Fruit fly (Drosophila melanogaster) whole organism, embryonic: ENCODE results near the gene CG7320.

Experiments
- Abd-B ChIP-seq: fragments of 200-800 bp; sonication (Bioruptor generic); optimal IDR thresholded peaks from 2 replicates; lab custom pipeline; 2018; ENCODE audit warnings: missing biosample characterization, mild to moderate bottlenecking, missing genetic modification characterization, moderate library complexity
- Atf-2 ChIP-seq: fragments of 200-800 bp; sonication (Bioruptor generic); optimal IDR thresholded peaks from 2 replicates; lab custom pipeline; 2016; ENCODE audit warnings: missing biosample characterization, missing genetic modification characterization
- Atf6 ChIP-seq: fragments of 200-800 bp; sonication (Bioruptor generic); IDR thresholded peaks from 2 replicates; pipeline ENCODE4 v1.3.6; 2022; ENCODE audit warnings: missing biosample characterization, missing genetic modification characterization
- CG10543 ChIP-seq: fragments of 200-800 bp; sonication (Bioruptor generic); optimal IDR thresholded peaks from 3 replicates; lab custom pipeline; 2017; ENCODE audit warnings: missing biosample characterization, mild to moderate bottlenecking, missing genetic modification characterization, moderate library complexity
- CG11560 ChIP-seq: fragments of 200-800 bp; sonication (Bioruptor generic); IDR thresholded peaks from 3 replicates; pipeline ENCODE4 v1.3.6; 2022; ENCODE audit warnings: missing biosample characterization, missing genetic modification characterization
- CG12104 ChIP-seq: fragments of 200-800 bp; sonication (Bioruptor generic); optimal IDR thresholded peaks from 3 replicates; lab custom pipeline; 2016; ENCODE audit warnings: missing biosample characterization, missing genetic modification characterization
- CG12219 ChIP-seq: fragments of 200-800 bp; sonication (Bioruptor generic); optimal IDR thresholded peaks from 3 replicates; lab custom pipeline; 2018; ENCODE audit warnings: missing biosample characterization, mild to moderate bottlenecking, missing genetic modification characterization
- CG12942 ChIP-seq: fragments of 200-800 bp; sonication (Bioruptor generic); optimal IDR thresholded peaks from 3 replicates; lab custom pipeline; 2016; ENCODE audit warnings: missing biosample characterization, missing genetic modification characterization
- CG13424 ChIP-seq: fragments of 200-800 bp; sonication (Bioruptor generic); optimal IDR thresholded peaks from 2 replicates; lab custom pipeline; 2019; ENCODE audit warnings: missing biosample characterization, mild to moderate bottlenecking, missing genetic modification characterization, moderate library complexity
- CG17829 ChIP-seq: fragments of 200-800 bp; optimal IDR thresholded peaks from 2 replicates; lab custom pipeline; 2019; ENCODE audit warnings: missing biosample characterization, mild to moderate bottlenecking, missing genetic modification characterization, moderate library complexity
- CG3726 ChIP-seq: fragments of 200-800 bp; sonication (Bioruptor generic); IDR thresholded peaks from 3 replicates; pipeline ENCODE4, ENCODE4 v1.3.6; 2022; ENCODE audit warnings: missing biosample characterization, missing genetic modification characterization
- CG3847 ChIP-seq: fragments of 200-800 bp; sonication (Bioruptor generic); IDR thresholded peaks from 2 replicates; pipeline ENCODE4 v1.3.6; 2022; ENCODE audit warnings: missing biosample characterization, missing genetic modification characterization
- CG5180 ChIP-seq: fragments of 200-800 bp; sonication (Bioruptor generic); optimal IDR thresholded peaks from 3 replicates; lab custom pipeline; 2017; ENCODE audit warnings: missing biosample characterization, missing genetic modification characterization, mild to moderate bottlenecking, moderate library complexity, missing genetic modification reagents
- CG6175 ChIP-seq: fragments of 200-800 bp; sonication (Bioruptor generic); IDR thresholded peaks from 3 replicates; pipeline ENCODE4 v1.3.6; 2022; ENCODE audit warnings: missing biosample characterization, missing genetic modification characterization
- CG7963 ChIP-seq: fragments of 200-800 bp; sonication (Bioruptor generic); IDR thresholded peaks from 3 replicates; pipeline ENCODE4 v1.3.6; 2022; ENCODE audit warnings: missing biosample characterization, missing genetic modification characterization; ENCODE audit not compliant: partially characterized antibody
- CG8765 ChIP-seq: fragments of 200-800 bp; sonication (Bioruptor generic); IDR thresholded peaks from 2 replicates; pipeline ENCODE4 v1.3.6; 2022; ENCODE audit warnings: missing biosample characterization, missing genetic modification characterization
- CG8924 ChIP-seq: fragments of 200-800 bp; optimal IDR thresholded peaks from 3 replicates; lab custom pipeline; 2019; ENCODE audit warnings: missing biosample characterization, mild to moderate bottlenecking, missing genetic modification characterization, moderate library complexity
- CG9727 ChIP-seq: fragments of 200-800 bp; sonication (Bioruptor generic); optimal IDR thresholded peaks from 3 replicates; lab custom pipeline; 2017; ENCODE audit warnings: missing biosample characterization, mild to moderate bottlenecking, missing genetic modification characterization
- Dip3 ChIP-seq: fragments of 200-800 bp; sonication (Bioruptor generic); optimal IDR thresholded peaks from 3 replicates; lab custom pipeline; 2016; ENCODE audit warnings: missing biosample characterization, missing genetic modification characterization
- Ets97D ChIP-seq: fragments of 200-800 bp; sonication (Bioruptor generic); optimal IDR thresholded peaks from 3 replicates; lab custom pipeline; 2016; ENCODE audit warnings: missing biosample characterization, missing genetic modification characterization
- Gug ChIP-seq: fragments of 200-800 bp; sonication (Bioruptor generic); IDR thresholded peaks from 4 replicates; pipeline ENCODE4 v1.3.6; 2022; ENCODE audit warnings: missing biosample characterization, missing genetic modification characterization
- HLH3B ChIP-seq: fragments of 200-800 bp; sonication (Bioruptor generic); IDR thresholded peaks from 2 replicates; pipeline ENCODE4 v1.3.6; 2022; ENCODE audit warnings: missing biosample characterization, missing genetic modification characterization
- HLHmδ ChIP-seq: fragments of 200-800 bp; sonication (Bioruptor generic); optimal IDR thresholded peaks from 2 replicates; lab custom pipeline; 2018; ENCODE audit warnings: missing biosample characterization, mild to moderate bottlenecking, missing genetic modification characterization, moderate library complexity
- Hand ChIP-seq: fragments of 200-800 bp; sonication (Bioruptor generic); optimal IDR thresholded peaks from 2 replicates; lab custom pipeline; 2017; ENCODE audit warnings: mild to moderate bottlenecking, missing biosample characterization, missing genetic modification reagents, missing genetic modification characterization
- Max ChIP-seq: fragments of 200-800 bp; sonication (Bioruptor generic); optimal IDR thresholded peaks from 2 replicates; lab custom pipeline; 2016; ENCODE audit warnings: missing biosample characterization, mild to moderate bottlenecking, missing genetic modification characterization
- Meics ChIP-seq: fragments of 200-800 bp; sonication (Bioruptor generic); optimal IDR thresholded peaks from 2 replicates; lab custom pipeline; 2017; ENCODE audit warnings: missing biosample characterization, mild to moderate bottlenecking, missing genetic modification characterization
- Mes4 ChIP-seq: fragments of 200-800 bp; sonication (Bioruptor generic); optimal IDR thresholded peaks from 2 replicates; lab custom pipeline; 2016; ENCODE audit warnings: missing biosample characterization, missing genetic modification characterization
- NC2β ChIP-seq: fragments of 200-800 bp; sonication (Bioruptor generic); optimal IDR thresholded peaks from 2 replicates; lab custom pipeline; 2016; ENCODE audit warnings: missing biosample characterization, missing genetic modification characterization
- Rfx ChIP-seq: fragments of 200-800 bp; sonication (Bioruptor generic); IDR thresholded peaks from 2 replicates; pipeline ENCODE4 v1.3.6; 2022; ENCODE audit warnings: missing biosample characterization, missing genetic modification characterization
- Vsx1 ChIP-seq: fragments of 200-800 bp; sonication (Bioruptor generic); optimal IDR thresholded peaks from 2 replicates; lab custom pipeline; 2017; ENCODE audit warnings: missing biosample characterization, mild to moderate bottlenecking, missing genetic modification characterization, missing genetic modification reagents
- chinmo ChIP-seq: fragments of 200-800 bp; sonication (Bioruptor generic); IDR thresholded peaks from 4 replicates; pipeline ENCODE4 v1.3.6; 2022; ENCODE audit warnings: missing biosample characterization, missing genetic modification characterization; ENCODE audit not compliant: partially characterized antibody
- chm ChIP-seq: fragments of 200-800 bp; sonication (Bioruptor generic); IDR thresholded peaks from 2 replicates; pipeline ENCODE4 v1.3.6; 2022; ENCODE audit warnings: missing biosample characterization, missing genetic modification characterization
- dpn ChIP-seq, 2 experiments: fragments of 200-800 bp; sonication (Bioruptor generic); optimal IDR thresholded peaks; 3 replicates each; lab custom pipeline; 2016; ENCODE audit warnings: missing biosample characterization in 2 of 2, missing genetic modification characterization in 2 of 2
- fd64A ChIP-seq: fragments of 200-800 bp; sonication (Bioruptor generic); optimal IDR thresholded peaks from 3 replicates; lab custom pipeline; 2018; ENCODE audit warnings: missing biosample characterization, mild to moderate bottlenecking, missing genetic modification characterization
- gce ChIP-seq: fragments of 200-800 bp; sonication (Bioruptor generic); IDR thresholded peaks from 3 replicates; pipeline ENCODE4 v1.3.6; 2022; ENCODE audit warnings: missing biosample characterization, missing genetic modification characterization
- grn ChIP-seq: fragments of 200-800 bp; sonication (Bioruptor generic); optimal IDR thresholded peaks from 3 replicates; lab custom pipeline; 2017; ENCODE audit warnings: missing biosample characterization, missing genetic modification characterization
- gsb-n ChIP-seq: fragments of 200-800 bp; sonication (Bioruptor generic); optimal IDR thresholded peaks from 3 replicates; lab custom pipeline; 2018; ENCODE audit warnings: missing biosample characterization, mild to moderate bottlenecking, missing genetic modification characterization
- gt ChIP-seq: fragments of 200-800 bp; sonication (Bioruptor generic); IDR thresholded peaks from 2 replicates; pipeline ENCODE4 v1.3.6; 2022; ENCODE audit warnings: missing biosample characterization, missing genetic modification characterization
- knrl ChIP-seq: fragments of 200-800 bp; sonication (Bioruptor generic); IDR thresholded peaks from 3 replicates; pipeline ENCODE4 v1.3.6; 2022; ENCODE audit warnings: missing biosample characterization, missing genetic modification characterization; ENCODE audit not compliant: partially characterized antibody
- lov ChIP-seq, 2 experiments: fragments of 200-800 bp in 1 of 2; fragments of >200 bp in 1 of 2; sonication (Bioruptor generic) in 1 of 2; IDR thresholded peaks in 1 of 2; optimal IDR thresholded peaks in 1 of 2; 2 replicates in 1 of 2; 3 replicates in 1 of 2; pipeline versions ENCODE4 v1.3.6 to Lab custom; 2017 to 2022; ENCODE audit warnings: missing biosample characterization in 1 of 2, missing genetic modification characterization in 1 of 2
- mirr ChIP-seq: fragments of 200-800 bp; sonication (Bioruptor generic); optimal IDR thresholded peaks from 3 replicates; lab custom pipeline; 2018; ENCODE audit warnings: missing biosample characterization, mild to moderate bottlenecking, missing genetic modification characterization
- org-1 ChIP-seq: fragments of 200-800 bp; sonication (Bioruptor generic); optimal IDR thresholded peaks from 2 replicates; lab custom pipeline; 2017; ENCODE audit warnings: missing biosample characterization, missing genetic modification characterization
- pan ChIP-seq, 4 experiments: fragments of >200 bp in 3 of 4; fragments of 200-800 bp in 1 of 4; sonication (Bioruptor generic) in 1 of 4; optimal IDR thresholded peaks in 3 of 4; IDR thresholded peaks in 1 of 4; 2 replicates each; pipeline versions ENCODE4 v1.3.6 to Lab custom; 2017 to 2022; ENCODE audit warnings: missing biosample characterization in 2 of 4, missing genetic modification characterization in 2 of 4, mixed read lengths in 1 of 4
- repo ChIP-seq: fragments of 200-800 bp; sonication (Bioruptor generic); optimal IDR thresholded peaks from 2 replicates; lab custom pipeline; 2016; ENCODE audit warnings: missing biosample characterization, missing genetic modification characterization
- rib ChIP-seq: fragments of 200-800 bp; sonication (Bioruptor generic); IDR thresholded peaks from 2 replicates; pipeline ENCODE4 v1.3.6; 2022; ENCODE audit warnings: missing biosample characterization, missing genetic modification characterization
- sd ChIP-seq: fragments of 200-800 bp; sonication (Bioruptor generic); optimal IDR thresholded peaks from 3 replicates; lab custom pipeline; 2018; ENCODE audit warnings: missing biosample characterization, mild to moderate bottlenecking, missing genetic modification characterization, moderate library complexity
- sim ChIP-seq: fragments of 200-800 bp; sonication (Bioruptor generic); IDR thresholded peaks from 2 replicates; pipeline ENCODE4 v1.3.6; 2022; ENCODE audit warnings: missing biosample characterization, missing genetic modification characterization
- sisA ChIP-seq: fragments of 200-800 bp; sonication (Bioruptor generic); IDR thresholded peaks from 2 replicates; pipeline ENCODE4 v1.3.6; 2022; ENCODE audit warnings: missing biosample characterization, missing genetic modification characterization
- ssp ChIP-seq: fragments of 200-800 bp; sonication (Bioruptor generic); IDR thresholded peaks from 2 replicates; pipeline ENCODE4 v1.3.6; 2022; ENCODE audit warnings: missing biosample characterization, missing genetic modification characterization
- tup ChIP-seq: fragments of 200-800 bp; sonication (Bioruptor generic); optimal IDR thresholded peaks from 2 replicates; lab custom pipeline; 2016; ENCODE audit warnings: missing biosample characterization, mild to moderate bottlenecking, missing genetic modification characterization, moderate library complexity
- zfh2 ChIP-seq: fragments of 200-800 bp; sonication (Bioruptor generic); optimal IDR thresholded peaks from 2 replicates; lab custom pipeline; 2016; ENCODE audit warnings: missing biosample characterization, missing genetic modification characterization

CG7320 gene

dm6 chr3L:18223437-18223836, 22.1 kb downstream of the CG7320 start (continued):
- TF ChIP-seq Atf6, result no peak
- TF ChIP-seq Gug (GFP tag; lab: Robert Waterston, UW), result no peak
- no peak for TF ChIP-seq CG3726
- no peak for TF ChIP-seq fd64A
- TF ChIP-seq Ets97D, result no peak
- TF ChIP-seq rib (GFP tag; lab: Robert Waterston, UW), result no peak
- TF ChIP-seq CG11560 (tag; lab: Robert Waterston, UW), result no peak
- TF ChIP-seq grn (GFP tag; lab: Kevin White, UChicago), result no peak
- no peak for TF ChIP-seq CG3847
- TF ChIP-seq CG7963 (GFP tag; lab: Robert Waterston, UW), result no peak
- no peak for TF ChIP-seq HLHmδ (GFP tag; lab: Kevin White, UChicago)
- TF ChIP-seq Mes4 (GFP tag; lab: Kevin White, UChicago), result no peak
- TF ChIP-seq Rfx, result no peak
- TF ChIP-seq chm (GFP tag; lab: Robert Waterston, UW), result peak; percentile 44; the same call in 1 of the 2 replicates
- no peak for TF ChIP-seq CG12219
- TF ChIP-seq sim (GFP tag; lab: Robert Waterston, UW), result peak; percentile 42; the same call in 1 of the 2 replicates
- no peak; the same call in 1 of the 2 replicates for TF ChIP-seq sisA (GFP tag; lab: Robert Waterston, UW)
- no peak for TF ChIP-seq CG12942 (GFP tag; lab: Kevin White, UChicago)
- peak; percentile 54 for TF ChIP-seq CG17829 (tag; lab: Kevin White, UChicago)
- TF ChIP-seq HLH3B (GFP tag; lab: Robert Waterston, UW), result peak; percentile 39; the same call in 1 of the 2 replicates
- TF ChIP-seq Meics (GFP tag; lab: Kevin White, UChicago), result no peak
- TF ChIP-seq CG9727 (GFP tag; lab: Kevin White, UChicago), result peak; percentile 65
- TF ChIP-seq chinmo, result no peak
- TF ChIP-seq Dip3 (GFP tag; lab: Kevin White, UChicago), result no peak
- TF ChIP-seq knrl, result no peak
- TF ChIP-seq gce, result no peak
- TF ChIP-seq org-1 (GFP tag; lab: Kevin White, UChicago), result no peak
- TF ChIP-seq Atf-2 (GFP tag; lab: Kevin White, UChicago), result no peak
- TF ChIP-seq CG8765 (GFP tag; lab: Robert Waterston, UW), result no peak
- TF ChIP-seq pan (optimal IDR thresholded peaks at IDR 0.05; lab: Kevin White, UChicago), result no peak
- no peak for TF ChIP-seq pan (GFP tag; optimal IDR thresholded peaks at IDR 0.05 in 1 of 2, IDR thresholded peaks at IDR 0.05 in 1 of 2)
- no peak for TF ChIP-seq mirr
- no peak for TF ChIP-seq Max (GFP tag; lab: Kevin White, UChicago)
- no peak for TF ChIP-seq sd (tag; lab: Kevin White, UChicago)
- TF ChIP-seq CG13424 (tag; lab: Kevin White, UChicago), result peak; percentile 20
- no peak for TF ChIP-seq dpn (GFP tag; optimal IDR thresholded peaks at IDR 0.05; lab: Kevin White, UChicago)
- no peak for TF ChIP-seq zfh2 (GFP tag; lab: Kevin White, UChicago)
- TF ChIP-seq lov (optimal IDR thresholded peaks at IDR 0.05; lab: Kevin White, UChicago), result no peak
- TF ChIP-seq lov (GFP tag; IDR thresholded peaks at IDR 0.05; lab: Robert Waterston, UW), result no peak
- no peak for TF ChIP-seq repo (GFP tag; lab: Kevin White, UChicago)
- TF ChIP-seq CG8924 (tag; lab: Kevin White, UChicago), result peak; percentile 30
- no peak for TF ChIP-seq CG6175
- TF ChIP-seq CG10543 (GFP tag; lab: Kevin White, UChicago), result no peak
- TF ChIP-seq CG5180 (GFP tag; lab: Kevin White, UChicago), result no peak
- no peak for TF ChIP-seq gt (GFP tag; lab: Robert Waterston, UW)
- TF ChIP-seq Abd-B (GFP tag; lab: Kevin White, UChicago), result peak; percentile 37
- TF ChIP-seq Hand (GFP tag; lab: Kevin White, UChicago), result no peak
- TF ChIP-seq Vsx1 (GFP tag; lab: Kevin White, UChicago), result no peak
- no peak for TF ChIP-seq tup
- peak; percentile 13 for TF ChIP-seq gsb-n
- TF ChIP-seq ssp (GFP tag; lab: Robert Waterston, UW), result no peak
- no peak for TF ChIP-seq NC2β (GFP tag; lab: Kevin White, UChicago)
- TF ChIP-seq CG12104 (GFP tag; lab: Kevin White, UChicago), result no peak
